Worm (Caenorhabditis elegans): Measurements from ENCODE around the gene srbc-68.
"Not testable (repeated sequence)": the region's sequence is repeated elsewhere in the genome, so short reads cannot be mapped to it uniquely, and the experiment has no call there.

DNA sequence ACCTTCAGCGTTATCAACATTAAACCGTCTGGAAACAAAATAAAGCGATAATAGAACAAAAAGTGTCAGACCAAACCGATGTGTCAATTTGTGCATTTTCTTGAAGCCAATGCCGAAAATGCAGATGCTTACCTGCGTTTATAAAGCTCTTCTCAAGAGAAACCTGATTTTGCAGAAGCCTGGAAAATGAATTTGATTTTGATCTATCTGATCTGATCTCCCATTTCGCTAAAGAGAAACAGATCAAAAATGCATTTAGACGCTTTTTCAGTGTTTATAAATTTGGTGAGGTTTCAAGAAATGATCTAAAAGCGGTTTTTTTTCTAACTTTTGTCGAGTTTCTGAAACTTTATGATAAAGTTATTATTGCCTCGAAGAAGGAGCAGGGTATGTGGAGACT is 16.4 kb upstream of the srbc-68 start, which contains the start of gene T24A6.16:
- TF ChIP-seq fkh-2, pha-4, fos-1, nhr-28, zag-1, nhr-23, eor-1, hmg-11, tbx-2, ceh-28, nhr-25, nhr-12 (tag; optimal IDR thresholded peaks at IDR 0.05): not testable (repeated sequence)

Measured in whole organism, L3 larva.